Worm (Caenorhabditis elegans) whole organism, L2 larva: ENCODE measurements around the gene Y50D4A.6.
A peak's percentile ranks its signal among the peaks of the same experiment; 100 is the strongest.

Experiments used
- F13H6.1 ChIP-seq: sonication (generic microtip); optimal IDR thresholded peaks from 2 replicates; lab custom pipeline; 2016; ENCODE audit warnings: missing genetic modification characterization, missing compliant biosample characterization
- R02D3.7 ChIP-seq: fragments of 150-350 bp; optimal IDR thresholded peaks from 2 replicates; lab custom pipeline; 2014; ENCODE audit warnings: missing biosample characterization, missing genetic modification characterization
- Y55F3AM.14 ChIP-seq: fragments of 200-800 bp; sonication (Bioruptor generic); optimal IDR thresholded peaks from 2 replicates; lab custom pipeline; 2018; ENCODE audit warnings: mild to moderate bottlenecking, missing genetic modification characterization, missing compliant biosample characterization
- alr-1 ChIP-seq: fragments of 150-350 bp; optimal IDR thresholded peaks from 2 replicates; lab custom pipeline; 2014; ENCODE audit warnings: missing biosample characterization, missing genetic modification characterization
- ama-1 ChIP-seq: fragments of 150-350 bp; optimal IDR thresholded peaks from 2 replicates; lab custom pipeline; 2018; ENCODE audit warnings: inconsistent platforms
- ceh-16 ChIP-seq: fragments of 150-350 bp; optimal IDR thresholded peaks from 2 replicates; lab custom pipeline; 2014; ENCODE audit warnings: missing biosample characterization, missing genetic modification characterization
- ceh-82 ChIP-seq: fragments of 150-350 bp; optimal IDR thresholded peaks from 2 replicates; lab custom pipeline; 2014; ENCODE audit warnings: missing biosample characterization, missing genetic modification characterization
- crh-2 ChIP-seq: sonication (generic microtip); optimal IDR thresholded peaks from 2 replicates; lab custom pipeline; 2017; ENCODE audit warnings: missing biosample characterization, missing genetic modification characterization
- dmd-4 ChIP-seq: sonication (generic microtip); optimal IDR thresholded peaks from 2 replicates; lab custom pipeline; 2017; ENCODE audit warnings: missing biosample characterization, missing genetic modification characterization
- egl-27 ChIP-seq: sonication (generic microtip); optimal IDR thresholded peaks from 3 replicates; lab custom pipeline; 2017; ENCODE audit warnings: missing biosample characterization, missing genetic modification reagents, missing genetic modification characterization
- elt-1 ChIP-seq: fragments of 150-350 bp; optimal IDR thresholded peaks from 2 replicates; lab custom pipeline; 2014; ENCODE audit warnings: missing biosample characterization, missing genetic modification characterization
- fos-1 ChIP-seq: fragments of 150-350 bp; optimal IDR thresholded peaks from 2 replicates; lab custom pipeline; 2014; ENCODE audit warnings: missing biosample characterization, missing genetic modification characterization
- lin-11 ChIP-seq: fragments of 150-350 bp; sonication (generic microtip); optimal IDR thresholded peaks from 2 replicates; lab custom pipeline; 2014; ENCODE audit warnings: missing biosample characterization, missing genetic modification characterization, inconsistent platforms, mixed read lengths
- lin-13 ChIP-seq: fragments of 150-350 bp; optimal IDR thresholded peaks from 2 replicates; lab custom pipeline; 2014; ENCODE audit warnings: missing biosample characterization, missing genetic modification reagents, missing genetic modification characterization
- lin-39 ChIP-seq: fragments of 150-350 bp; optimal IDR thresholded peaks from 2 replicates; lab custom pipeline; 2014; ENCODE audit warnings: missing biosample characterization, missing genetic modification reagents, missing genetic modification characterization
- lsy-2 ChIP-seq, 2 experiments: fragments of 150-350 bp in 1 of 2; sonication (generic microtip) in 1 of 2; optimal IDR thresholded peaks; 2 replicates each; lab custom pipeline; 2014 to 2017; ENCODE audit warnings: missing biosample characterization in 2 of 2, missing genetic modification characterization in 2 of 2
- mab-5 ChIP-seq: fragments of 150-350 bp; optimal IDR thresholded peaks from 2 replicates; lab custom pipeline; 2014; ENCODE audit warnings: missing biosample characterization, missing genetic modification characterization
- mbf-1 ChIP-seq: sonication (generic microtip); optimal IDR thresholded peaks from 2 replicates; lab custom pipeline; 2017; ENCODE audit warnings: missing biosample characterization, missing genetic modification characterization
- mdl-1 ChIP-seq, 2 experiments: fragments of 150-350 bp in 1 of 2; sonication (generic microtip) in 1 of 2; optimal IDR thresholded peaks; 2 replicates each; lab custom pipeline; 2017; ENCODE audit warnings: missing biosample characterization in 2 of 2, missing genetic modification characterization in 2 of 2
- nhr-10 ChIP-seq: sonication (generic microtip); optimal IDR thresholded peaks from 2 replicates; lab custom pipeline; 2017; ENCODE audit warnings: missing biosample characterization, missing genetic modification characterization
- nhr-11 ChIP-seq: fragments of 150-350 bp; optimal IDR thresholded peaks from 2 replicates; lab custom pipeline; 2014; ENCODE audit warnings: missing biosample characterization, missing genetic modification characterization
- nhr-129 ChIP-seq: fragments of 150-350 bp; optimal IDR thresholded peaks from 2 replicates; lab custom pipeline; 2014; ENCODE audit warnings: missing biosample characterization, missing genetic modification characterization
- nhr-21 ChIP-seq: fragments of 150-350 bp; optimal IDR thresholded peaks from 2 replicates; lab custom pipeline; 2014; ENCODE audit warnings: missing biosample characterization, missing genetic modification characterization
- nhr-23 ChIP-seq: fragments of 150-350 bp; optimal IDR thresholded peaks from 2 replicates; lab custom pipeline; 2014; ENCODE audit warnings: missing biosample characterization, missing genetic modification reagents, missing genetic modification characterization
- nhr-237 ChIP-seq: fragments of 150-350 bp; optimal IDR thresholded peaks from 2 replicates; lab custom pipeline; 2014; ENCODE audit warnings: missing biosample characterization, missing genetic modification characterization
- nhr-6 ChIP-seq: fragments of 150-350 bp; optimal IDR thresholded peaks from 2 replicates; lab custom pipeline; 2014; ENCODE audit warnings: missing biosample characterization, missing genetic modification characterization
- nhr-77 ChIP-seq: fragments of 150-350 bp; optimal IDR thresholded peaks from 2 replicates; lab custom pipeline; 2014; ENCODE audit warnings: missing biosample characterization, missing genetic modification characterization
- peb-1 ChIP-seq: fragments of 150-350 bp; optimal IDR thresholded peaks from 2 replicates; lab custom pipeline; 2014; ENCODE audit warnings: missing biosample characterization, missing genetic modification characterization
- sem-4 ChIP-seq: fragments of 150-350 bp; optimal IDR thresholded peaks from 2 replicates; lab custom pipeline; 2014; ENCODE audit warnings: missing biosample characterization, missing genetic modification reagents, missing genetic modification characterization
- skn-1 ChIP-seq: sonication (generic microtip); optimal IDR thresholded peaks from 2 replicates; lab custom pipeline; 2017; ENCODE audit warnings: missing biosample characterization, missing genetic modification characterization
- snpc-4 ChIP-seq: fragments of 150-350 bp; optimal IDR thresholded peaks from 2 replicates; lab custom pipeline; 2014; ENCODE audit warnings: missing biosample characterization, missing genetic modification characterization
- unc-39 ChIP-seq: fragments of 150-350 bp; optimal IDR thresholded peaks from 2 replicates; lab custom pipeline; 2014; ENCODE audit warnings: missing biosample characterization, missing genetic modification characterization
- ztf-1 ChIP-seq: fragments of 200-800 bp; sonication (Bioruptor generic); conservative IDR thresholded peaks from 2 replicates; pipeline ENCODE4 v1.3.6; 2022; ENCODE audit warnings: missing genetic modification characterization, missing compliant biosample characterization
- ztf-11 ChIP-seq: sonication (generic microtip); optimal IDR thresholded peaks from 2 replicates; lab custom pipeline; 2017; ENCODE audit warnings: missing biosample characterization, missing genetic modification characterization
- ztf-4 ChIP-seq: fragments of 150-350 bp; optimal IDR thresholded peaks from 2 replicates; lab custom pipeline; 2014; ENCODE audit warnings: missing biosample characterization, missing genetic modification characterization

The Y50D4A.6 gene

ce11 chrV:1235355-1235754 lies 36.3 kb upstream of the Y50D4A.6 start, which contains the start of gene madd-2:
madd-2 (minus strand) TSS chrV:1235455.
- TF ChIP-seq peb-1 (tag; lab: Kevin White, UChicago) (no peak), nhr-10 (tag; lab: Kevin White, UChicago) (no peak), egl-27 (no peak), lin-39 (tag; lab: Kevin White, UChicago) (no peak), ztf-4 (no peak), nhr-237 (no peak), fos-1 (tag; lab: Kevin White, UChicago) (no peak), lin-13 (no peak), F13H6.1 (tag; lab: Kevin White, UChicago) (no peak), skn-1 (tag; lab: Kevin White, UChicago) (no peak), nhr-129 (no peak), nhr-77 (tag; lab: Kevin White, UChicago) (no peak), ceh-82 (tag; lab: Kevin White, UChicago) (no peak)

- TF ChIP-seq ceh-82 (tag; lab: Kevin White, UChicago) (no peak), alr-1 (tag; lab: Kevin White, UChicago) (no peak), skn-1 (tag; lab: Kevin White, UChicago) (no peak), nhr-11 (no peak), mab-5 (tag; lab: Kevin White, UChicago) (no peak), R02D3.7 (tag; lab: Kevin White, UChicago) (no peak), lin-39 (tag; lab: Kevin White, UChicago) (no peak), fos-1 (tag; lab: Kevin White, UChicago) (no peak), ztf-11 (tag; lab: Kevin White, UChicago) (no peak), nhr-23 (tag; lab: Kevin White, UChicago) (no peak), dmd-4 (tag; lab: Kevin White, UChicago) (no peak), ztf-1 (GFP tag; lab: Robert Waterston, UW) (no peak), peb-1 (tag; lab: Kevin White, UChicago) (no peak), ama-1 (lab: Kevin White, UChicago) (no peak), ceh-16 (tag; lab: Kevin White, UChicago) (no peak), nhr-21 (no peak), elt-1 (no peak)
Measured at ce11 chrV:1232574-1232973, 33.5 kb upstream of the Y50D4A.6 start.

ce11 chrV:1230540-1230939 lies 31.5 kb upstream of the Y50D4A.6 start:
- TF ChIP-seq crh-2 (tag; lab: Kevin White, UChicago) (no peak), sem-4 (tag; lab: Kevin White, UChicago) (no peak), lin-13 (no peak), ztf-1 (GFP tag; lab: Robert Waterston, UW) (no peak), snpc-4 (tag; lab: Kevin White, UChicago) (no peak), lsy-2 (tag; optimal IDR thresholded peaks at IDR 0.05; lab: Kevin White, UChicago) (no peak), lin-39 (tag; lab: Kevin White, UChicago) (no peak), Y55F3AM.14 (GFP tag; lab: Kevin White, UChicago) (no peak), mbf-1 (tag; lab: Kevin White, UChicago) (no peak), F13H6.1 (tag; lab: Kevin White, UChicago) (no peak), ztf-4 (no peak), peb-1 (tag; lab: Kevin White, UChicago) (no peak), unc-39 (tag; lab: Kevin White, UChicago) (no peak), dmd-4 (tag; lab: Kevin White, UChicago) (no peak), nhr-10 (tag; lab: Kevin White, UChicago) (no peak), nhr-129 (no peak), R02D3.7 (tag; lab: Kevin White, UChicago) (no peak), lin-11 (tag; lab: Kevin White, UChicago) (no peak), mdl-1 (tag; optimal IDR thresholded peaks at IDR 0.05; lab: Kevin White, UChicago) (no peak)

- peak; percentile 66 for TF ChIP-seq nhr-129
- peak in 1 of 2 experiments; percentile 17 for TF ChIP-seq lsy-2 (tag; optimal IDR thresholded peaks at IDR 0.05; lab: Kevin White, UChicago)
- TF ChIP-seq lin-39 (tag; lab: Kevin White, UChicago), result peak; percentile 23
- no peak for TF ChIP-seq nhr-6 (tag; lab: Kevin White, UChicago)
- peak; percentile 32 for TF ChIP-seq mab-5 (tag; lab: Kevin White, UChicago)
- no peak for TF ChIP-seq ceh-16 (tag; lab: Kevin White, UChicago)
- TF ChIP-seq fos-1 (tag; lab: Kevin White, UChicago), result no peak
Measured at ce11 chrV:1228884-1229662, 30.0 kb upstream of the Y50D4A.6 start.
